Fruit fly (Drosophila melanogaster): Measurements from ENCODE around the gene CG10973.

The CG10973 gene

dm6 chr3L:12748711-12749566 is 5.6 kb downstream of the CG10973 start (continued):
- TF ChIP-seq wor (GFP tag; IDR thresholded peaks at IDR 0.05) (no peak), CG15514 (GFP tag; optimal IDR thresholded peaks at IDR 0.05) (no peak), E2f2 (GFP tag; IDR thresholded peaks at IDR 0.05) (peak; percentile 30; the same call in 1 of the 2 replicates)

- TF ChIP-seq amos (GFP tag; IDR thresholded peaks at IDR 0.05; ENCODE audit: partially characterized antibody), result no peak
- TF ChIP-seq tgo (GFP tag; IDR thresholded peaks at IDR 0.05), result no peak
- TF ChIP-seq HLH4C (GFP tag; IDR thresholded peaks at IDR 0.05; ENCODE audit: partially characterized antibody), result peak; percentile 83
- peak; percentile 27; the same call in 1 of the 2 replicates for TF ChIP-seq inv (GFP tag; IDR thresholded peaks at IDR 0.05; ENCODE audit: partially characterized antibody)
- TF ChIP-seq tna (GFP tag; IDR thresholded peaks at IDR 0.05; ENCODE audit: partially characterized antibody), result peak; percentile 43; the same call in 1 of the 2 replicates
- TF ChIP-seq hb (GFP tag; IDR thresholded peaks at IDR 0.05; ENCODE audit: partially characterized antibody), result peak; percentile 55; the same call in 1 of the 3 replicates
- TF ChIP-seq D (optimal IDR thresholded peaks at IDR 0.05), result no peak
- no peak for TF ChIP-seq D (GFP tag; optimal IDR thresholded peaks at IDR 0.05)
- no peak for TF ChIP-seq Gsc (GFP tag; IDR thresholded peaks at IDR 0.05)
- TF ChIP-seq CG6791 (GFP tag; IDR thresholded peaks at IDR 0.05; ENCODE audit: partially characterized antibody), result peak; percentile 42; the same call in 1 of the 3 replicates
Measured at dm6 chr3L:12746241-12746640, 8.3 kb downstream of the CG10973 start.

- TF ChIP-seq Drgx (GFP tag; IDR thresholded peaks at IDR 0.05), result no peak
- TF ChIP-seq Dref (GFP tag; IDR thresholded peaks at IDR 0.05), result no peak
- no peak for TF ChIP-seq Pdp1 (GFP tag; optimal IDR thresholded peaks at IDR 0.05)
- peak; percentile 18 for TF ChIP-seq CG4617 (GFP tag; optimal IDR thresholded peaks at IDR 0.05; ENCODE audit: borderline replicate concordance)
- TF ChIP-seq D19B (GFP tag; optimal IDR thresholded peaks at IDR 0.05), result peak; percentile 31
- no peak for TF ChIP-seq CG3838 (GFP tag; optimal IDR thresholded peaks at IDR 0.05)
- no peak for TF ChIP-seq ash1 (GFP tag; optimal IDR thresholded peaks at IDR 0.05)
- no peak for TF ChIP-seq zen2 (GFP tag; IDR thresholded peaks at IDR 0.05; ENCODE audit: partially characterized antibody)
- peak; percentile 65 for TF ChIP-seq E2f2 (GFP tag; IDR thresholded peaks at IDR 0.05)
- TF ChIP-seq en (GFP tag; optimal IDR thresholded peaks at IDR 0.05), result no peak
- TF ChIP-seq CG3847 (GFP tag; IDR thresholded peaks at IDR 0.05), result no peak
- no peak for TF ChIP-seq ssp (GFP tag; IDR thresholded peaks at IDR 0.05)
- TF ChIP-seq MBD-R2 (GFP tag; IDR thresholded peaks at IDR 0.05), result peak; percentile 37; the same call in 1 of the 2 replicates
- TF ChIP-seq knrl (GFP tag; IDR thresholded peaks at IDR 0.05; ENCODE audit: partially characterized antibody), result no peak
- no peak for TF ChIP-seq Dbx (GFP tag; IDR thresholded peaks at IDR 0.05)
- no peak for TF ChIP-seq gro (GFP tag; optimal IDR thresholded peaks at IDR 0.05)
- no peak for TF ChIP-seq CG12744 (GFP tag; optimal IDR thresholded peaks at IDR 0.05)
- no peak for TF ChIP-seq ranshi (GFP tag; IDR thresholded peaks at IDR 0.05)
- no peak for TF ChIP-seq cas (GFP tag; IDR thresholded peaks at IDR 0.05)
- no peak for TF ChIP-seq sens-2 (GFP tag; IDR thresholded peaks at IDR 0.05)
- no peak for TF ChIP-seq CG12299 (tag; optimal IDR thresholded peaks at IDR 0.05)
- TF ChIP-seq CG12659 (GFP tag; optimal IDR thresholded peaks at IDR 0.05), result peak; percentile 30
- no peak for TF ChIP-seq CG17802 (tag; optimal IDR thresholded peaks at IDR 0.05)
- peak; percentile 27 for TF ChIP-seq nom (GFP tag; optimal IDR thresholded peaks at IDR 0.05)
- TF ChIP-seq CG30431 (GFP tag; optimal IDR thresholded peaks at IDR 0.05), result no peak
- TF ChIP-seq CG16863 (GFP tag; optimal IDR thresholded peaks at IDR 0.05), result no peak
- no peak for TF ChIP-seq Oli (tag; optimal IDR thresholded peaks at IDR 0.05)
- TF ChIP-seq YL-1 (GFP tag; optimal IDR thresholded peaks at IDR 0.05), result peak; percentile 19
- TF ChIP-seq Bdp1 (GFP tag; optimal IDR thresholded peaks at IDR 0.05), result no peak
- TF ChIP-seq sens (GFP tag), result peak; percentile 54
- peak; percentile 22; the same call in 1 of the 2 replicates for TF ChIP-seq vvl (GFP tag; IDR thresholded peaks at IDR 0.05)
- no peak for TF ChIP-seq Abd-B (GFP tag; optimal IDR thresholded peaks at IDR 0.05)
- peak; percentile 61 for TF ChIP-seq Dp (GFP tag; optimal IDR thresholded peaks at IDR 0.05)
Measured at dm6 chr3L:12745121-12745770, 9.3 kb downstream of the CG10973 start, which contains the start of gene CG32109. TSS of gene CG32109 (plus strand) at chr3L:12745344.

Data from whole organism, embryonic.